Worm (Caenorhabditis elegans) whole organism, young adult: ENCODE measurements around the gene C08H9.16.

Experiments
- T07F8.4 ChIP-seq: sonication (generic microtip); optimal IDR thresholded peaks from 2 replicates; lab custom pipeline; 2016; ENCODE audit warnings: mild to moderate bottlenecking, missing genetic modification characterization, moderate library complexity, missing compliant biosample characterization
- Y95B8A.8 ChIP-seq: fragments of 200-800 bp; sonication (Bioruptor generic); IDR thresholded peaks from 2 replicates; pipeline ENCODE4 v1.3.6; 2022; ENCODE audit warnings: missing genetic modification reagents, missing genetic modification characterization, missing compliant biosample characterization
- ama-1 ChIP-seq, 3 experiments: fragments of 150-350 bp in 1 of 3; sonication (generic microtip) in 2 of 3; optimal IDR thresholded peaks; 2 replicates each; lab custom pipeline; 2014 to 2018; ENCODE audit warnings: missing biosample characterization in 2 of 3, missing genetic modification characterization in 2 of 3, missing genetic modification reagents in 2 of 3
- madf-10 ChIP-seq: sonication (generic microtip); optimal IDR thresholded peaks from 2 replicates; lab custom pipeline; 2016; ENCODE audit warnings: mild to moderate bottlenecking, missing genetic modification characterization, missing compliant biosample characterization
- pha-4 ChIP-seq: fragments of 150-350 bp; sonication (generic microtip); optimal IDR thresholded peaks from 2 replicates; lab custom pipeline; 2014; ENCODE audit warnings: missing biosample characterization, missing genetic modification reagents, missing genetic modification characterization
- unc-62 ChIP-seq: fragments of 150-350 bp; optimal IDR thresholded peaks from 2 replicates; lab custom pipeline; 2014; ENCODE audit warnings: missing biosample characterization, missing genetic modification reagents, missing genetic modification characterization

DNA sequence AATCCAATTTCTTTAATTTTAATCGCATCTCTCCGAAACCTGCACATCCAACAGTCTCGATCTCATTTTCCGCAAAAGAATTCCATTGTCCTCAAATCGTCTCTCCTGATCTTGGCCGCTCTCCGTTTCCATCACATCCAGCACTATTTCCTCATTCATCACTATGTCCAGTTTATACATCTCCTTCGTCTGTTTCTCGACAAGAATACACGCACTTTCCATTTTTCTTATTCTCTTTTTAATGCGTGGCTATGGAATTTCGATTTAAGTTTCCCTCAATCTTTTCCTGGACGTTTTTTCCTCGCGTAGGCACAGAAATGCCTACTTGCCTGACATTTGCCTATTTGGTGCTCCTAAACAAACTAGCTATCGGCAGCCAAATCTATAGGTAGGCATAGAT, 12.8 kb upstream of the C08H9.16 start:
- TF ChIP-seq pha-4 (no peak), T07F8.4 (tag; lab: Kevin White, UChicago) (no peak), madf-10 (no peak), ama-1 (optimal IDR thresholded peaks at IDR 0.05; lab: Kevin White, UChicago) (no peak), ama-1 (GFP tag; optimal IDR thresholded peaks at IDR 0.05; lab: Kevin White, UChicago) (no peak), unc-62 (GFP tag; lab: Kevin White, UChicago) (no peak), Y95B8A.8 (GFP tag; lab: Robert Waterston, UW) (no peak)
